Worm (Caenorhabditis elegans) whole organism, L2 larva: ENCODE measurements around the gene pqn-75.
A peak's percentile ranks its signal among the peaks of the same experiment; 100 is the strongest.

Experiments used
- C34F6.9 ChIP-seq: fragments of 150-350 bp; optimal IDR thresholded peaks from 2 replicates; lab custom pipeline; 2014; ENCODE audit warnings: missing biosample characterization, missing genetic modification characterization
- F13H6.1 ChIP-seq: sonication (generic microtip); optimal IDR thresholded peaks from 2 replicates; lab custom pipeline; 2016; ENCODE audit warnings: missing genetic modification characterization, missing compliant biosample characterization
- R02D3.7 ChIP-seq: fragments of 150-350 bp; optimal IDR thresholded peaks from 2 replicates; lab custom pipeline; 2014; ENCODE audit warnings: missing biosample characterization, missing genetic modification characterization
- Y55F3AM.14 ChIP-seq: fragments of 200-800 bp; sonication (Bioruptor generic); optimal IDR thresholded peaks from 2 replicates; lab custom pipeline; 2018; ENCODE audit warnings: mild to moderate bottlenecking, missing genetic modification characterization, missing compliant biosample characterization
- ZK546.5 ChIP-seq: sonication (generic microtip); optimal IDR thresholded peaks from 2 replicates; lab custom pipeline; 2017; ENCODE audit warnings: missing biosample characterization, missing genetic modification characterization
- alr-1 ChIP-seq: fragments of 150-350 bp; optimal IDR thresholded peaks from 2 replicates; lab custom pipeline; 2014; ENCODE audit warnings: missing biosample characterization, missing genetic modification characterization
- aly-2 ChIP-seq: fragments of 150-350 bp; optimal IDR thresholded peaks from 2 replicates; lab custom pipeline; 2014; ENCODE audit warnings: missing biosample characterization, missing genetic modification characterization
- ama-1 ChIP-seq: fragments of 150-350 bp; optimal IDR thresholded peaks from 2 replicates; lab custom pipeline; 2018; ENCODE audit warnings: inconsistent platforms
- blmp-1 ChIP-seq: sonication (generic microtip); optimal IDR thresholded peaks from 2 replicates; lab custom pipeline; 2017; ENCODE audit warnings: missing genetic modification characterization, mild to moderate bottlenecking, missing compliant biosample characterization, antibody characterized with exemption, moderate library complexity; ENCODE audit not compliant: insufficient read depth
- ceh-16 ChIP-seq: fragments of 150-350 bp; optimal IDR thresholded peaks from 2 replicates; lab custom pipeline; 2014; ENCODE audit warnings: missing biosample characterization, missing genetic modification characterization
- ceh-82 ChIP-seq: fragments of 150-350 bp; optimal IDR thresholded peaks from 2 replicates; lab custom pipeline; 2014; ENCODE audit warnings: missing biosample characterization, missing genetic modification characterization
- crh-2 ChIP-seq: sonication (generic microtip); optimal IDR thresholded peaks from 2 replicates; lab custom pipeline; 2017; ENCODE audit warnings: missing biosample characterization, missing genetic modification characterization
- dmd-4 ChIP-seq: sonication (generic microtip); optimal IDR thresholded peaks from 2 replicates; lab custom pipeline; 2017; ENCODE audit warnings: missing biosample characterization, missing genetic modification characterization
- egl-27 ChIP-seq: sonication (generic microtip); optimal IDR thresholded peaks from 3 replicates; lab custom pipeline; 2017; ENCODE audit warnings: missing biosample characterization, missing genetic modification reagents, missing genetic modification characterization
- elt-1 ChIP-seq: fragments of 150-350 bp; optimal IDR thresholded peaks from 2 replicates; lab custom pipeline; 2014; ENCODE audit warnings: missing biosample characterization, missing genetic modification characterization
- elt-3 ChIP-seq: sonication (generic microtip); optimal IDR thresholded peaks from 2 replicates; lab custom pipeline; 2017; ENCODE audit warnings: missing biosample characterization, missing genetic modification characterization
- fos-1 ChIP-seq: fragments of 150-350 bp; optimal IDR thresholded peaks from 2 replicates; lab custom pipeline; 2014; ENCODE audit warnings: missing biosample characterization, missing genetic modification characterization
- gmeb-1 ChIP-seq: fragments of 150-350 bp; optimal IDR thresholded peaks from 2 replicates; lab custom pipeline; 2014; ENCODE audit warnings: missing biosample characterization, missing genetic modification characterization
- lin-11 ChIP-seq: fragments of 150-350 bp; sonication (generic microtip); optimal IDR thresholded peaks from 2 replicates; lab custom pipeline; 2014; ENCODE audit warnings: missing biosample characterization, missing genetic modification characterization, inconsistent platforms, mixed read lengths
- lin-13 ChIP-seq: fragments of 150-350 bp; optimal IDR thresholded peaks from 2 replicates; lab custom pipeline; 2014; ENCODE audit warnings: missing biosample characterization, missing genetic modification reagents, missing genetic modification characterization
- lin-39 ChIP-seq: fragments of 150-350 bp; optimal IDR thresholded peaks from 2 replicates; lab custom pipeline; 2014; ENCODE audit warnings: missing biosample characterization, missing genetic modification reagents, missing genetic modification characterization
- lsy-2 ChIP-seq, 2 experiments: fragments of 150-350 bp in 1 of 2; sonication (generic microtip) in 1 of 2; optimal IDR thresholded peaks; 2 replicates each; lab custom pipeline; 2014 to 2017; ENCODE audit warnings: missing biosample characterization in 2 of 2, missing genetic modification characterization in 2 of 2
- mab-5 ChIP-seq: fragments of 150-350 bp; optimal IDR thresholded peaks from 2 replicates; lab custom pipeline; 2014; ENCODE audit warnings: missing biosample characterization, missing genetic modification characterization
- mbf-1 ChIP-seq: sonication (generic microtip); optimal IDR thresholded peaks from 2 replicates; lab custom pipeline; 2017; ENCODE audit warnings: missing biosample characterization, missing genetic modification characterization
- mdl-1 ChIP-seq, 2 experiments: fragments of 150-350 bp in 1 of 2; sonication (generic microtip) in 1 of 2; optimal IDR thresholded peaks; 2 replicates each; lab custom pipeline; 2017; ENCODE audit warnings: missing biosample characterization in 2 of 2, missing genetic modification characterization in 2 of 2
- nhr-10 ChIP-seq: sonication (generic microtip); optimal IDR thresholded peaks from 2 replicates; lab custom pipeline; 2017; ENCODE audit warnings: missing biosample characterization, missing genetic modification characterization
- nhr-11 ChIP-seq: fragments of 150-350 bp; optimal IDR thresholded peaks from 2 replicates; lab custom pipeline; 2014; ENCODE audit warnings: missing biosample characterization, missing genetic modification characterization
- nhr-12 ChIP-seq: fragments of 150-350 bp; optimal IDR thresholded peaks from 2 replicates; lab custom pipeline; 2014; ENCODE audit warnings: missing biosample characterization, missing genetic modification characterization
- nhr-129 ChIP-seq: fragments of 150-350 bp; optimal IDR thresholded peaks from 2 replicates; lab custom pipeline; 2014; ENCODE audit warnings: missing biosample characterization, missing genetic modification characterization
- nhr-21 ChIP-seq: fragments of 150-350 bp; optimal IDR thresholded peaks from 2 replicates; lab custom pipeline; 2014; ENCODE audit warnings: missing biosample characterization, missing genetic modification characterization
- nhr-23 ChIP-seq: fragments of 150-350 bp; optimal IDR thresholded peaks from 2 replicates; lab custom pipeline; 2014; ENCODE audit warnings: missing biosample characterization, missing genetic modification reagents, missing genetic modification characterization
- nhr-237 ChIP-seq: fragments of 150-350 bp; optimal IDR thresholded peaks from 2 replicates; lab custom pipeline; 2014; ENCODE audit warnings: missing biosample characterization, missing genetic modification characterization
- nhr-25 ChIP-seq: fragments of 150-350 bp; sonication (generic microtip); optimal IDR thresholded peaks from 3 replicates; lab custom pipeline; 2014; ENCODE audit warnings: missing biosample characterization, missing genetic modification characterization
- nhr-6 ChIP-seq: fragments of 150-350 bp; optimal IDR thresholded peaks from 2 replicates; lab custom pipeline; 2014; ENCODE audit warnings: missing biosample characterization, missing genetic modification characterization
- nhr-77 ChIP-seq: fragments of 150-350 bp; optimal IDR thresholded peaks from 2 replicates; lab custom pipeline; 2014; ENCODE audit warnings: missing biosample characterization, missing genetic modification characterization
- peb-1 ChIP-seq: fragments of 150-350 bp; optimal IDR thresholded peaks from 2 replicates; lab custom pipeline; 2014; ENCODE audit warnings: missing biosample characterization, missing genetic modification characterization
- sem-4 ChIP-seq: fragments of 150-350 bp; optimal IDR thresholded peaks from 2 replicates; lab custom pipeline; 2014; ENCODE audit warnings: missing biosample characterization, missing genetic modification reagents, missing genetic modification characterization
- skn-1 ChIP-seq: sonication (generic microtip); optimal IDR thresholded peaks from 2 replicates; lab custom pipeline; 2017; ENCODE audit warnings: missing biosample characterization, missing genetic modification characterization
- sma-3 ChIP-seq: sonication (generic microtip); optimal IDR thresholded peaks from 2 replicates; lab custom pipeline; 2016; ENCODE audit warnings: missing genetic modification reagents, missing genetic modification characterization, missing compliant biosample characterization
- sma-9 ChIP-seq, 2 experiments: fragments of 150-350 bp in 1 of 2; sonication (generic microtip) in 1 of 2; optimal IDR thresholded peaks; 2 replicates each; lab custom pipeline; 2014 to 2016; ENCODE audit warnings: missing genetic modification characterization in 2 of 2, mild to moderate bottlenecking in 1 of 2, missing biosample characterization in 1 of 2, missing compliant biosample characterization in 1 of 2, missing genetic modification reagents in 1 of 2, moderate library complexity in 1 of 2
- snpc-4 ChIP-seq: fragments of 150-350 bp; optimal IDR thresholded peaks from 2 replicates; lab custom pipeline; 2014; ENCODE audit warnings: missing biosample characterization, missing genetic modification characterization
- unc-39 ChIP-seq: fragments of 150-350 bp; optimal IDR thresholded peaks from 2 replicates; lab custom pipeline; 2014; ENCODE audit warnings: missing biosample characterization, missing genetic modification characterization
- unc-55 ChIP-seq: fragments of 150-350 bp; sonication (generic microtip); optimal IDR thresholded peaks from 3 replicates; lab custom pipeline; 2014; ENCODE audit warnings: missing biosample characterization, missing genetic modification reagents, missing genetic modification characterization
- unc-62 ChIP-seq: fragments of 150-350 bp; optimal IDR thresholded peaks from 2 replicates; lab custom pipeline; 2014; ENCODE audit warnings: missing biosample characterization, missing genetic modification reagents, missing genetic modification characterization
- zag-1 ChIP-seq: fragments of 150-350 bp; optimal IDR thresholded peaks from 2 replicates; lab custom pipeline; 2014; ENCODE audit warnings: missing biosample characterization, missing genetic modification characterization
- ztf-1 ChIP-seq: fragments of 200-800 bp; sonication (Bioruptor generic); conservative IDR thresholded peaks from 2 replicates; pipeline ENCODE4 v1.3.6; 2022; ENCODE audit warnings: missing genetic modification characterization, missing compliant biosample characterization
- ztf-11 ChIP-seq: sonication (generic microtip); optimal IDR thresholded peaks from 2 replicates; lab custom pipeline; 2017; ENCODE audit warnings: missing biosample characterization, missing genetic modification characterization
- ztf-4 ChIP-seq: fragments of 150-350 bp; optimal IDR thresholded peaks from 2 replicates; lab custom pipeline; 2014; ENCODE audit warnings: missing biosample characterization, missing genetic modification characterization

Gene pqn-75

ce11 chrIV:4072027-4072426 is at the start of gene pqn-75:
pqn-75 (plus strand) TSS chrIV:4072327.
- TF ChIP-seq nhr-237 (tag; lab: Kevin White, UChicago) = no peak
- no peak for TF ChIP-seq nhr-23
- no peak for TF ChIP-seq mab-5 (tag; lab: Kevin White, UChicago)
- TF ChIP-seq dmd-4 = no peak
- no peak for TF ChIP-seq zag-1
- no peak for TF ChIP-seq ama-1 (lab: Kevin White, UChicago)
- no peak for TF ChIP-seq elt-1 (tag; lab: Kevin White, UChicago)
- TF ChIP-seq gmeb-1 = no peak

ce11 chrIV:4024159-4025004 is 47.7 kb upstream of the pqn-75 start:
- TF ChIP-seq peb-1 (tag; lab: Kevin White, UChicago) (no peak), ceh-82 (tag; lab: Kevin White, UChicago) (no peak), lin-11 (tag; lab: Kevin White, UChicago) (no peak), sem-4 (tag; lab: Kevin White, UChicago) (peak; percentile 66), ceh-16 (tag; lab: Kevin White, UChicago) (no peak), dmd-4 (no peak), blmp-1 (tag; lab: Kevin White, UChicago) (peak; percentile 32), nhr-23 (no peak), gmeb-1 (peak; percentile 68), ZK546.5 (tag; lab: Kevin White, UChicago) (no peak), aly-2 (tag; lab: Kevin White, UChicago) (no peak), Y55F3AM.14 (GFP tag; lab: Kevin White, UChicago) (peak; percentile 76), nhr-129 (tag; lab: Kevin White, UChicago) (peak; percentile 51), lsy-2 (tag; optimal IDR thresholded peaks at IDR 0.05; lab: Kevin White, UChicago) (peak; percentile 16 to 56), nhr-12 (tag; lab: Kevin White, UChicago) (no peak), unc-55 (peak; percentile 43), nhr-10 (tag; lab: Kevin White, UChicago) (peak; percentile 27), ama-1 (lab: Kevin White, UChicago) (no peak), nhr-21 (peak; percentile 19), skn-1 (tag; lab: Kevin White, UChicago) (no peak), ztf-11 (tag; lab: Kevin White, UChicago) (no peak), sma-9 (GFP tag; optimal IDR thresholded peaks at IDR 0.05; lab: Kevin White, UChicago) (peak; percentile 94), sma-9 (tag; optimal IDR thresholded peaks at IDR 0.05; lab: Kevin White, UChicago) (no peak), mbf-1 (tag; lab: Kevin White, UChicago) (no peak), sma-3 (peak; percentile 56), lin-13 (GFP tag; lab: Kevin White, UChicago) (peak; percentile 27), ztf-1 (GFP tag; lab: Robert Waterston, UW) (no peak), snpc-4 (tag; lab: Kevin White, UChicago) (no peak), C34F6.9 (peak; percentile 41), elt-3 (tag; lab: Kevin White, UChicago) (no peak), mdl-1 (tag; optimal IDR thresholded peaks at IDR 0.05; lab: Kevin White, UChicago) (peak; percentile 3 to 41), unc-62 (GFP tag; lab: Kevin White, UChicago) (no peak), lin-39 (tag; lab: Kevin White, UChicago) (no peak), elt-1 (tag; lab: Kevin White, UChicago) (no peak), fos-1 (tag; lab: Kevin White, UChicago) (no peak), unc-39 (tag; lab: Kevin White, UChicago) (no peak), nhr-6 (tag; lab: Kevin White, UChicago) (no peak), egl-27 (peak; percentile 51), nhr-11 (no peak), nhr-25 (tag; lab: Kevin White, UChicago) (peak; percentile 86), F13H6.1 (tag; lab: Kevin White, UChicago) (peak; percentile 92), zag-1 (no peak), nhr-237 (tag; lab: Kevin White, UChicago) (no peak), nhr-77 (tag; lab: Kevin White, UChicago) (no peak), mab-5 (tag; lab: Kevin White, UChicago) (peak; percentile 6), alr-1 (no peak), crh-2 (tag; lab: Kevin White, UChicago) (peak; percentile 73), R02D3.7 (tag; lab: Kevin White, UChicago) (no peak), ztf-4 (tag; lab: Kevin White, UChicago) (no peak)
- TF ChIP-seq, all 48 proteins: peak for 19
